Worm (Caenorhabditis elegans) whole organism, L2 larva: Measurements from ENCODE around the gene gst-1.

Source experiments
- C34F6.9 ChIP-seq: fragments of 150-350 bp; optimal IDR thresholded peaks from 2 replicates; lab custom pipeline; 2014; ENCODE audit warnings: missing biosample characterization, missing genetic modification characterization
- F13H6.1 ChIP-seq: sonication (generic microtip); optimal IDR thresholded peaks from 2 replicates; lab custom pipeline; 2016; ENCODE audit warnings: missing genetic modification characterization, missing compliant biosample characterization
- R02D3.7 ChIP-seq: fragments of 150-350 bp; optimal IDR thresholded peaks from 2 replicates; lab custom pipeline; 2014; ENCODE audit warnings: missing biosample characterization, missing genetic modification characterization
- Y55F3AM.14 ChIP-seq: fragments of 200-800 bp; sonication (Bioruptor generic); optimal IDR thresholded peaks from 2 replicates; lab custom pipeline; 2018; ENCODE audit warnings: mild to moderate bottlenecking, missing genetic modification characterization, missing compliant biosample characterization
- alr-1 ChIP-seq: fragments of 150-350 bp; optimal IDR thresholded peaks from 2 replicates; lab custom pipeline; 2014; ENCODE audit warnings: missing biosample characterization, missing genetic modification characterization
- aly-2 ChIP-seq: fragments of 150-350 bp; optimal IDR thresholded peaks from 2 replicates; lab custom pipeline; 2014; ENCODE audit warnings: missing biosample characterization, missing genetic modification characterization
- ama-1 ChIP-seq: fragments of 150-350 bp; optimal IDR thresholded peaks from 2 replicates; lab custom pipeline; 2018; ENCODE audit warnings: inconsistent platforms
- blmp-1 ChIP-seq: sonication (generic microtip); optimal IDR thresholded peaks from 2 replicates; lab custom pipeline; 2017; ENCODE audit warnings: missing genetic modification characterization, mild to moderate bottlenecking, missing compliant biosample characterization, antibody characterized with exemption, moderate library complexity; ENCODE audit not compliant: insufficient read depth
- ceh-16 ChIP-seq: fragments of 150-350 bp; optimal IDR thresholded peaks from 2 replicates; lab custom pipeline; 2014; ENCODE audit warnings: missing biosample characterization, missing genetic modification characterization
- crh-2 ChIP-seq: sonication (generic microtip); optimal IDR thresholded peaks from 2 replicates; lab custom pipeline; 2017; ENCODE audit warnings: missing biosample characterization, missing genetic modification characterization
- dmd-4 ChIP-seq: sonication (generic microtip); optimal IDR thresholded peaks from 2 replicates; lab custom pipeline; 2017; ENCODE audit warnings: missing biosample characterization, missing genetic modification characterization
- egl-27 ChIP-seq: sonication (generic microtip); optimal IDR thresholded peaks from 3 replicates; lab custom pipeline; 2017; ENCODE audit warnings: missing biosample characterization, missing genetic modification reagents, missing genetic modification characterization
- elt-1 ChIP-seq: fragments of 150-350 bp; optimal IDR thresholded peaks from 2 replicates; lab custom pipeline; 2014; ENCODE audit warnings: missing biosample characterization, missing genetic modification characterization
- elt-3 ChIP-seq: sonication (generic microtip); optimal IDR thresholded peaks from 2 replicates; lab custom pipeline; 2017; ENCODE audit warnings: missing biosample characterization, missing genetic modification characterization
- fos-1 ChIP-seq: fragments of 150-350 bp; optimal IDR thresholded peaks from 2 replicates; lab custom pipeline; 2014; ENCODE audit warnings: missing biosample characterization, missing genetic modification characterization
- gmeb-1 ChIP-seq: fragments of 150-350 bp; optimal IDR thresholded peaks from 2 replicates; lab custom pipeline; 2014; ENCODE audit warnings: missing biosample characterization, missing genetic modification characterization
- lin-11 ChIP-seq: fragments of 150-350 bp; sonication (generic microtip); optimal IDR thresholded peaks from 2 replicates; lab custom pipeline; 2014; ENCODE audit warnings: missing biosample characterization, missing genetic modification characterization, inconsistent platforms, mixed read lengths
- lin-39 ChIP-seq: fragments of 150-350 bp; optimal IDR thresholded peaks from 2 replicates; lab custom pipeline; 2014; ENCODE audit warnings: missing biosample characterization, missing genetic modification reagents, missing genetic modification characterization
- lsy-2 ChIP-seq, 2 experiments: fragments of 150-350 bp in 1 of 2; sonication (generic microtip) in 1 of 2; optimal IDR thresholded peaks; 2 replicates each; lab custom pipeline; 2014 to 2017; ENCODE audit warnings: missing biosample characterization in 2 of 2, missing genetic modification characterization in 2 of 2
- mab-5 ChIP-seq: fragments of 150-350 bp; optimal IDR thresholded peaks from 2 replicates; lab custom pipeline; 2014; ENCODE audit warnings: missing biosample characterization, missing genetic modification characterization
- mbf-1 ChIP-seq: sonication (generic microtip); optimal IDR thresholded peaks from 2 replicates; lab custom pipeline; 2017; ENCODE audit warnings: missing biosample characterization, missing genetic modification characterization
- mdl-1 ChIP-seq, 2 experiments: fragments of 150-350 bp in 1 of 2; sonication (generic microtip) in 1 of 2; optimal IDR thresholded peaks; 2 replicates each; lab custom pipeline; 2017; ENCODE audit warnings: missing biosample characterization in 2 of 2, missing genetic modification characterization in 2 of 2
- nhr-10 ChIP-seq: sonication (generic microtip); optimal IDR thresholded peaks from 2 replicates; lab custom pipeline; 2017; ENCODE audit warnings: missing biosample characterization, missing genetic modification characterization
- nhr-11 ChIP-seq: fragments of 150-350 bp; optimal IDR thresholded peaks from 2 replicates; lab custom pipeline; 2014; ENCODE audit warnings: missing biosample characterization, missing genetic modification characterization
- nhr-129 ChIP-seq: fragments of 150-350 bp; optimal IDR thresholded peaks from 2 replicates; lab custom pipeline; 2014; ENCODE audit warnings: missing biosample characterization, missing genetic modification characterization
- nhr-23 ChIP-seq: fragments of 150-350 bp; optimal IDR thresholded peaks from 2 replicates; lab custom pipeline; 2014; ENCODE audit warnings: missing biosample characterization, missing genetic modification reagents, missing genetic modification characterization
- nhr-25 ChIP-seq: fragments of 150-350 bp; sonication (generic microtip); optimal IDR thresholded peaks from 3 replicates; lab custom pipeline; 2014; ENCODE audit warnings: missing biosample characterization, missing genetic modification characterization
- nhr-6 ChIP-seq: fragments of 150-350 bp; optimal IDR thresholded peaks from 2 replicates; lab custom pipeline; 2014; ENCODE audit warnings: missing biosample characterization, missing genetic modification characterization
- peb-1 ChIP-seq: fragments of 150-350 bp; optimal IDR thresholded peaks from 2 replicates; lab custom pipeline; 2014; ENCODE audit warnings: missing biosample characterization, missing genetic modification characterization
- sem-4 ChIP-seq: fragments of 150-350 bp; optimal IDR thresholded peaks from 2 replicates; lab custom pipeline; 2014; ENCODE audit warnings: missing biosample characterization, missing genetic modification reagents, missing genetic modification characterization
- skn-1 ChIP-seq: sonication (generic microtip); optimal IDR thresholded peaks from 2 replicates; lab custom pipeline; 2017; ENCODE audit warnings: missing biosample characterization, missing genetic modification characterization
- sma-3 ChIP-seq: sonication (generic microtip); optimal IDR thresholded peaks from 2 replicates; lab custom pipeline; 2016; ENCODE audit warnings: missing genetic modification reagents, missing genetic modification characterization, missing compliant biosample characterization
- sma-9 ChIP-seq, 2 experiments: fragments of 150-350 bp in 1 of 2; sonication (generic microtip) in 1 of 2; optimal IDR thresholded peaks; 2 replicates each; lab custom pipeline; 2014 to 2016; ENCODE audit warnings: missing genetic modification characterization in 2 of 2, mild to moderate bottlenecking in 1 of 2, missing biosample characterization in 1 of 2, missing compliant biosample characterization in 1 of 2, missing genetic modification reagents in 1 of 2, moderate library complexity in 1 of 2
- snpc-4 ChIP-seq: fragments of 150-350 bp; optimal IDR thresholded peaks from 2 replicates; lab custom pipeline; 2014; ENCODE audit warnings: missing biosample characterization, missing genetic modification characterization
- unc-39 ChIP-seq: fragments of 150-350 bp; optimal IDR thresholded peaks from 2 replicates; lab custom pipeline; 2014; ENCODE audit warnings: missing biosample characterization, missing genetic modification characterization
- unc-55 ChIP-seq: fragments of 150-350 bp; sonication (generic microtip); optimal IDR thresholded peaks from 3 replicates; lab custom pipeline; 2014; ENCODE audit warnings: missing biosample characterization, missing genetic modification reagents, missing genetic modification characterization
- unc-62 ChIP-seq: fragments of 150-350 bp; optimal IDR thresholded peaks from 2 replicates; lab custom pipeline; 2014; ENCODE audit warnings: missing biosample characterization, missing genetic modification reagents, missing genetic modification characterization
- zag-1 ChIP-seq: fragments of 150-350 bp; optimal IDR thresholded peaks from 2 replicates; lab custom pipeline; 2014; ENCODE audit warnings: missing biosample characterization, missing genetic modification characterization
- ztf-1 ChIP-seq: fragments of 200-800 bp; sonication (Bioruptor generic); conservative IDR thresholded peaks from 2 replicates; pipeline ENCODE4 v1.3.6; 2022; ENCODE audit warnings: missing genetic modification characterization, missing compliant biosample characterization
- ztf-11 ChIP-seq: sonication (generic microtip); optimal IDR thresholded peaks from 2 replicates; lab custom pipeline; 2017; ENCODE audit warnings: missing biosample characterization, missing genetic modification characterization
- ztf-4 ChIP-seq: fragments of 150-350 bp; optimal IDR thresholded peaks from 2 replicates; lab custom pipeline; 2014; ENCODE audit warnings: missing biosample characterization, missing genetic modification characterization

The gst-1 gene

ce11 chrIII:9081055-9081454, 21.9 kb downstream of the gst-1 start, which contains the start of gene far-1:
far-1 (minus strand) TSS chrIII:9081179.
- TF ChIP-seq C34F6.9 (tag; lab: Kevin White, UChicago) (peak; percentile 11), nhr-129 (tag; lab: Kevin White, UChicago) (peak; percentile 7), lsy-2 (tag; optimal IDR thresholded peaks at IDR 0.05; lab: Kevin White, UChicago) (peak in 1 of 2 experiments; percentile 18), egl-27 (tag; lab: Kevin White, UChicago) (no peak), ama-1 (lab: Kevin White, UChicago) (peak; percentile 58)

- TF ChIP-seq Y55F3AM.14 (GFP tag; lab: Kevin White, UChicago) (no peak), C34F6.9 (tag; lab: Kevin White, UChicago) (no peak), ztf-4 (no peak), aly-2 (tag; lab: Kevin White, UChicago) (no peak), mdl-1 (tag; optimal IDR thresholded peaks at IDR 0.05; lab: Kevin White, UChicago) (no peak), sma-9 (GFP tag; optimal IDR thresholded peaks at IDR 0.05; lab: Kevin White, UChicago) (no peak), sma-9 (tag; optimal IDR thresholded peaks at IDR 0.05; lab: Kevin White, UChicago) (no peak), mbf-1 (tag; lab: Kevin White, UChicago) (no peak), lin-39 (tag; lab: Kevin White, UChicago) (no peak), dmd-4 (tag; lab: Kevin White, UChicago) (no peak), R02D3.7 (tag; lab: Kevin White, UChicago) (no peak), mab-5 (tag; lab: Kevin White, UChicago) (no peak), sma-3 (GFP tag; lab: Kevin White, UChicago) (no peak), peb-1 (no peak), ceh-16 (tag; lab: Kevin White, UChicago) (no peak), ztf-11 (tag; lab: Kevin White, UChicago) (no peak)
Measured at ce11 chrIII:9081763-9082162, 22.6 kb downstream of the gst-1 start, which contains the start of gene far-2. far-2 (plus strand) TSS chrIII:9081828.

- TF ChIP-seq fos-1 (tag; lab: Kevin White, UChicago) (no peak), lsy-2 (tag; optimal IDR thresholded peaks at IDR 0.05; lab: Kevin White, UChicago) (peak in 1 of 2 experiments; percentile 32), sma-9 (GFP tag; optimal IDR thresholded peaks at IDR 0.05; lab: Kevin White, UChicago) (peak; percentile 47), sma-9 (tag; optimal IDR thresholded peaks at IDR 0.05; lab: Kevin White, UChicago) (no peak), nhr-25 (tag; lab: Kevin White, UChicago) (no peak), C34F6.9 (tag; lab: Kevin White, UChicago) (peak; percentile 37), ztf-1 (GFP tag; lab: Robert Waterston, UW) (no peak), nhr-10 (tag; lab: Kevin White, UChicago) (no peak), elt-3 (tag; lab: Kevin White, UChicago) (no peak), elt-1 (tag; lab: Kevin White, UChicago) (no peak), aly-2 (tag; lab: Kevin White, UChicago) (no peak), sem-4 (tag; lab: Kevin White, UChicago) (peak; percentile 26), egl-27 (tag; lab: Kevin White, UChicago) (no peak), unc-55 (GFP tag; lab: Kevin White, UChicago) (no peak), F13H6.1 (tag; lab: Kevin White, UChicago) (peak; percentile 26), nhr-129 (tag; lab: Kevin White, UChicago) (peak; percentile 35)
Measured at ce11 chrIII:9083118-9083517, 24.0 kb downstream of the gst-1 start.

- TF ChIP-seq aly-2 (tag; lab: Kevin White, UChicago) (no peak), unc-62 (GFP tag; lab: Kevin White, UChicago) (no peak), ama-1 (lab: Kevin White, UChicago) (no peak), elt-1 (tag; lab: Kevin White, UChicago) (no peak), nhr-6 (tag; lab: Kevin White, UChicago) (no peak), F13H6.1 (tag; lab: Kevin White, UChicago) (peak; percentile 44), lsy-2 (tag; optimal IDR thresholded peaks at IDR 0.05; lab: Kevin White, UChicago) (peak in 1 of 2 experiments; percentile 50), snpc-4 (tag; lab: Kevin White, UChicago) (no peak), ceh-16 (tag; lab: Kevin White, UChicago) (no peak), dmd-4 (tag; lab: Kevin White, UChicago) (no peak), C34F6.9 (tag; lab: Kevin White, UChicago) (peak; percentile 28), crh-2 (no peak), alr-1 (tag; lab: Kevin White, UChicago) (no peak), blmp-1 (tag; lab: Kevin White, UChicago) (no peak), nhr-23 (tag; lab: Kevin White, UChicago) (no peak), unc-39 (tag; lab: Kevin White, UChicago) (no peak), nhr-11 (tag; lab: Kevin White, UChicago) (no peak), lin-11 (tag; lab: Kevin White, UChicago) (no peak), ztf-1 (GFP tag; lab: Robert Waterston, UW) (no peak), skn-1 (tag; lab: Kevin White, UChicago) (no peak), gmeb-1 (tag; lab: Kevin White, UChicago) (no peak), zag-1 (peak; percentile 42), egl-27 (tag; lab: Kevin White, UChicago) (no peak), mab-5 (tag; lab: Kevin White, UChicago) (peak; percentile 84), sma-9 (GFP tag; optimal IDR thresholded peaks at IDR 0.05; lab: Kevin White, UChicago) (peak; percentile 35), sma-9 (tag; optimal IDR thresholded peaks at IDR 0.05; lab: Kevin White, UChicago) (no peak), nhr-10 (tag; lab: Kevin White, UChicago) (no peak), ztf-11 (tag; lab: Kevin White, UChicago) (no peak), nhr-129 (tag; lab: Kevin White, UChicago) (no peak), peb-1 (no peak), lin-39 (tag; lab: Kevin White, UChicago) (peak; percentile 9), nhr-25 (tag; lab: Kevin White, UChicago) (no peak), unc-55 (GFP tag; lab: Kevin White, UChicago) (no peak)
- TF ChIP-seq, all 48 proteins: peak for 7
Measured at ce11 chrIII:9084329-9084728, 25.2 kb downstream of the gst-1 start.
